Worm (Caenorhabditis elegans) whole organism, L1 larva: Measurements from ENCODE around the gene msp-3.

Experiments used
- blmp-1 ChIP-seq: fragments of 150-350 bp; optimal IDR thresholded peaks from 2 replicates; lab custom pipeline; 2014; ENCODE audit warnings: missing biosample characterization, missing genetic modification characterization
- lin-15B ChIP-seq: fragments of 150-350 bp; sonication (generic microtip); optimal IDR thresholded peaks from 3 replicates; lab custom pipeline; 2014; ENCODE audit warnings: missing biosample characterization, missing genetic modification characterization
- nhr-11 ChIP-seq: fragments of 150-350 bp; optimal IDR thresholded peaks from 2 replicates; lab custom pipeline; 2014; ENCODE audit warnings: missing biosample characterization, missing genetic modification characterization
- nhr-77 ChIP-seq: fragments of 150-350 bp; optimal IDR thresholded peaks from 2 replicates; lab custom pipeline; 2014; ENCODE audit warnings: missing biosample characterization, missing genetic modification characterization
- zag-1 ChIP-seq: fragments of 150-350 bp; optimal IDR thresholded peaks from 2 replicates; lab custom pipeline; 2014; ENCODE audit warnings: missing biosample characterization, missing genetic modification characterization

DNA sequence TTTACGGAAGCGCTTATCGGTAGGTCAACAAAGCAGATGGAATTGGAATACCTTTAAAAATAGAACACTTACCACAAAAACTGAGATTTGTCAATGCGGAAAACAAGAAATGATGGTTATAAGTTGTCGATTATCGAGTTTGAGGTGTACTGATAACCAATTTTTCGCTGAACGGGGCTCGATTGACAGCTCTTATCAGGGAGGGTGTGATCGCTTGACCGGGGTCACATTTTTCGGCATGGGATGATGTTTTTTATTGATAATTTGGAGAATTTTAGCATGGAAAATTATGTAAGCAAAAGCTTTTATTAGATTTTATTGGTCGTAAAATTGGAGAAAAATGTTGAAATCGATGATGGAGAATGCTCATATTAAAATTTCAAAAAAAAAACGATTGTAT, 16.2 kb downstream of the msp-3 start:
- no peak for TF ChIP-seq nhr-77 (tag; lab: Kevin White, UChicago)
- no peak for TF ChIP-seq nhr-11 (tag; lab: Kevin White, UChicago)
- no peak for TF ChIP-seq zag-1 (tag; lab: Kevin White, UChicago)
- TF ChIP-seq lin-15B (tag; lab: Kevin White, UChicago): no peak
- TF ChIP-seq blmp-1 (tag; lab: Kevin White, UChicago): no peak
